Worm (Caenorhabditis elegans) whole organism, midembryonic: ENCODE data around the gene B0457.6.

Experiments
- T22C8.4 ChIP-seq: fragments of 200-800 bp; sonication (Bioruptor generic); IDR thresholded peaks from 2 replicates; pipeline ENCODE4 v1.3.6; 2022; ENCODE audit warnings: missing genetic modification characterization, missing compliant biosample characterization
- flt-1 ChIP-seq: fragments of 200-800 bp; sonication (Bioruptor generic); IDR thresholded peaks from 2 replicates; pipeline ENCODE4 v1.3.6; 2022; ENCODE audit warnings: missing genetic modification characterization, missing compliant biosample characterization
- med-1 ChIP-seq: sonication (generic microtip); optimal IDR thresholded peaks from 2 replicates; lab custom pipeline; 2017; ENCODE audit warnings: missing genetic modification characterization, mild to moderate bottlenecking, missing compliant biosample characterization, antibody characterized with exemption, missing genetic modification reagents; ENCODE audit not compliant: insufficient read depth
- tab-1 ChIP-seq: fragments of 200-800 bp; sonication (Bioruptor generic); IDR thresholded peaks from 2 replicates; pipeline ENCODE4 v1.3.6; 2022; ENCODE audit warnings: missing genetic modification characterization, missing compliant biosample characterization
- ztf-23 ChIP-seq: fragments of 200-800 bp; sonication (Bioruptor generic); IDR thresholded peaks from 2 replicates; pipeline ENCODE4 v1.3.6; 2022; ENCODE audit warnings: missing genetic modification reagents, missing genetic modification characterization, missing compliant biosample characterization

- TF ChIP-seq tab-1 (GFP tag; lab: Robert Waterston, UW) (no peak), T22C8.4 (no peak), ztf-23 (GFP tag; lab: Robert Waterston, UW) (no peak), med-1 (GFP tag; lab: Kevin White, UChicago) (no peak), flt-1 (GFP tag; lab: Robert Waterston, UW) (no peak)
Observed at ce11 chrII:8895398-8895797, 26.8 kb upstream of the B0457.6 start.
